Worm (Caenorhabditis elegans) whole organism, early embryonic: ENCODE results near the gene gna-1.

Experiments
- B0310.2 ChIP-seq: sonication (generic microtip); optimal IDR thresholded peaks from 2 replicates; lab custom pipeline; 2016; ENCODE audit warnings: mild to moderate bottlenecking, missing genetic modification characterization, missing compliant biosample characterization
- F13C5.2 ChIP-seq: sonication (generic microtip); optimal IDR thresholded peaks from 2 replicates; lab custom pipeline; 2017; ENCODE audit warnings: mild to moderate bottlenecking, missing genetic modification characterization, inconsistent platforms, missing compliant biosample characterization
- aly-1 ChIP-seq: sonication (generic microtip); optimal IDR thresholded peaks from 2 replicates; lab custom pipeline; 2016; ENCODE audit warnings: missing genetic modification characterization, missing compliant biosample characterization
- ama-1 ChIP-seq: fragments of 150-350 bp; optimal IDR thresholded peaks from 2 replicates; lab custom pipeline; 2014
- ceh-13 ChIP-seq: fragments of 200-800 bp; sonication (Bioruptor generic); optimal IDR thresholded peaks from 2 replicates; lab custom pipeline; 2018; ENCODE audit warnings: mild to moderate bottlenecking, missing genetic modification characterization, missing compliant biosample characterization
- ceh-36 ChIP-seq: sonication (generic microtip); optimal IDR thresholded peaks from 2 replicates; lab custom pipeline; 2016; ENCODE audit warnings: missing genetic modification characterization, inconsistent platforms, missing compliant biosample characterization
- ets-7 ChIP-seq: sonication (generic microtip); optimal IDR thresholded peaks from 2 replicates; lab custom pipeline; 2016; ENCODE audit warnings: missing genotype, missing genetic modification characterization, missing compliant biosample characterization
- flt-1 ChIP-seq: fragments of 200-800 bp; sonication (Bioruptor generic); IDR thresholded peaks from 2 replicates; pipeline ENCODE4 v1.3.6; 2022; ENCODE audit warnings: missing genetic modification characterization, missing compliant biosample characterization
- hmbx-1 ChIP-seq: sonication (generic microtip); optimal IDR thresholded peaks from 2 replicates; lab custom pipeline; 2016; ENCODE audit warnings: mild to moderate bottlenecking, missing genetic modification characterization, missing compliant biosample characterization
- hmg-4 ChIP-seq: fragments of 200-800 bp; sonication (Bioruptor generic); optimal IDR thresholded peaks from 2 replicates; lab custom pipeline; 2018; ENCODE audit warnings: mild to moderate bottlenecking, missing genetic modification characterization, missing compliant biosample characterization
- hnd-1 ChIP-seq: sonication (generic microtip); optimal IDR thresholded peaks from 2 replicates; lab custom pipeline; 2016; ENCODE audit warnings: missing genetic modification characterization, missing compliant biosample characterization
- pes-1 ChIP-seq: fragments of 200-800 bp; sonication (Bioruptor generic); IDR thresholded peaks from 2 replicates; pipeline ENCODE4 v1.3.6; 2022; ENCODE audit warnings: missing genetic modification reagents, missing genetic modification characterization, missing compliant biosample characterization
- scrt-1 ChIP-seq: fragments of 200-800 bp; sonication (Bioruptor generic); IDR thresholded peaks from 2 replicates; pipeline ENCODE4 v1.3.6; 2022; ENCODE audit warnings: missing genetic modification characterization, missing compliant biosample characterization
- sea-1 ChIP-seq: fragments of 200-800 bp; sonication (Bioruptor generic); conservative IDR thresholded peaks from 2 replicates; pipeline ENCODE4 v1.3.6; 2022; ENCODE audit warnings: missing genetic modification characterization, missing compliant biosample characterization
- tbx-11 ChIP-seq: fragments of 200-800 bp; sonication (Bioruptor generic); IDR thresholded peaks from 2 replicates; pipeline ENCODE4 v1.3.6; 2022; ENCODE audit warnings: missing genetic modification characterization, missing compliant biosample characterization
- tbx-37 ChIP-seq: fragments of 200-800 bp; sonication (Bioruptor generic); conservative IDR thresholded peaks from 2 replicates; pipeline ENCODE4 v1.3.6; 2022; ENCODE audit warnings: missing genetic modification reagents, missing genetic modification characterization, missing compliant biosample characterization
- tra-4 ChIP-seq: sonication (generic microtip); optimal IDR thresholded peaks from 2 replicates; lab custom pipeline; 2017; ENCODE audit warnings: missing genetic modification characterization, missing compliant biosample characterization

gna-1 gene

ce11 chrV:10277579-10277978 is 42.4 kb downstream of the gna-1 start, which contains the start of gene lys-1:
TSS of gene lys-1 (plus strand) at chrV:10277904.
- TF ChIP-seq flt-1 (GFP tag; lab: Robert Waterston, UW), result no peak
- no peak for TF ChIP-seq tbx-11 (GFP tag; lab: Robert Waterston, UW)
- TF ChIP-seq hnd-1 (tag; lab: Kevin White, UChicago), result no peak
- no peak for TF ChIP-seq ama-1
- TF ChIP-seq ets-7 (tag; lab: Kevin White, UChicago), result no peak
- no peak for TF ChIP-seq ceh-36 (tag; lab: Kevin White, UChicago)

- TF ChIP-seq tbx-37 (GFP tag; lab: Robert Waterston, UW) (no peak), hmg-4 (GFP tag; lab: Kevin White, UChicago) (no peak), tbx-11 (GFP tag; lab: Robert Waterston, UW) (no peak), hmbx-1 (tag; lab: Kevin White, UChicago) (no peak), pes-1 (GFP tag; lab: Robert Waterston, UW) (no peak), B0310.2 (tag; lab: Kevin White, UChicago) (no peak)
Measured at ce11 chrV:10276038-10276437, 43.9 kb downstream of the gna-1 start.

ce11 chrV:10275619-10276018 is 44.3 kb downstream of the gna-1 start, which contains the start of gene Y22F5A.11:
TSS of gene Y22F5A.11 (minus strand) at chrV:10275646.
- no peak for TF ChIP-seq flt-1 (GFP tag; lab: Robert Waterston, UW)
- no peak for TF ChIP-seq ceh-36 (tag; lab: Kevin White, UChicago)
- TF ChIP-seq scrt-1, result no peak
- no peak for TF ChIP-seq ama-1
- TF ChIP-seq ets-7 (tag; lab: Kevin White, UChicago), result no peak
- no peak for TF ChIP-seq tbx-11 (GFP tag; lab: Robert Waterston, UW)
- TF ChIP-seq F13C5.2 (tag; lab: Kevin White, UChicago), result no peak
- TF ChIP-seq tbx-37 (GFP tag; lab: Robert Waterston, UW), result no peak
- TF ChIP-seq hnd-1 (tag; lab: Kevin White, UChicago), result no peak
- TF ChIP-seq ceh-13 (GFP tag; lab: Kevin White, UChicago), result no peak
- no peak for TF ChIP-seq tra-4 (tag; lab: Kevin White, UChicago)
- TF ChIP-seq hmg-4 (GFP tag; lab: Kevin White, UChicago), result no peak
- no peak for TF ChIP-seq aly-1 (tag; lab: Kevin White, UChicago)
- no peak for TF ChIP-seq hmbx-1 (tag; lab: Kevin White, UChicago)
- TF ChIP-seq sea-1 (GFP tag; lab: Robert Waterston, UW), result no peak
- no peak for TF ChIP-seq pes-1 (GFP tag; lab: Robert Waterston, UW)
- no peak for TF ChIP-seq B0310.2 (tag; lab: Kevin White, UChicago)

- TF ChIP-seq scrt-1, result no peak
- TF ChIP-seq pes-1 (GFP tag; lab: Robert Waterston, UW), result no peak
- TF ChIP-seq ama-1, result no peak
- no peak for TF ChIP-seq tbx-37 (GFP tag; lab: Robert Waterston, UW)
- no peak for TF ChIP-seq hnd-1 (tag; lab: Kevin White, UChicago)
- TF ChIP-seq flt-1 (GFP tag; lab: Robert Waterston, UW), result no peak
- no peak for TF ChIP-seq B0310.2 (tag; lab: Kevin White, UChicago)
- no peak for TF ChIP-seq ets-7 (tag; lab: Kevin White, UChicago)
- no peak for TF ChIP-seq ceh-13 (GFP tag; lab: Kevin White, UChicago)
- no peak for TF ChIP-seq aly-1 (tag; lab: Kevin White, UChicago)
- no peak for TF ChIP-seq tbx-11 (GFP tag; lab: Robert Waterston, UW)
- TF ChIP-seq ceh-36 (tag; lab: Kevin White, UChicago), result no peak
- no peak for TF ChIP-seq hmbx-1 (tag; lab: Kevin White, UChicago)
- no peak for TF ChIP-seq sea-1 (GFP tag; lab: Robert Waterston, UW)
- TF ChIP-seq hmg-4 (GFP tag; lab: Kevin White, UChicago), result no peak
- no peak for TF ChIP-seq tra-4 (tag; lab: Kevin White, UChicago)
- TF ChIP-seq F13C5.2 (tag; lab: Kevin White, UChicago), result no peak
Measured at ce11 chrV:10273837-10274236, 46.1 kb downstream of the gna-1 start.

ce11 chrV:10270214-10270613 is 49.7 kb downstream of the gna-1 start, which contains the start of gene ric-4:
TSS of gene ric-4 (minus strand) at chrV:10270314.
- no peak for TF ChIP-seq hmbx-1 (tag; lab: Kevin White, UChicago)
- TF ChIP-seq tbx-37 (GFP tag; lab: Robert Waterston, UW), result no peak
- no peak for TF ChIP-seq ceh-36 (tag; lab: Kevin White, UChicago)
- TF ChIP-seq aly-1 (tag; lab: Kevin White, UChicago), result no peak
- no peak for TF ChIP-seq hmg-4 (GFP tag; lab: Kevin White, UChicago)
- TF ChIP-seq ceh-13 (GFP tag; lab: Kevin White, UChicago), result no peak
- no peak for TF ChIP-seq sea-1 (GFP tag; lab: Robert Waterston, UW)
- TF ChIP-seq scrt-1, result no peak
- no peak for TF ChIP-seq hnd-1 (tag; lab: Kevin White, UChicago)
